Fruit fly (Drosophila melanogaster) whole organism, pupa: ENCODE data around the gene EMC3.

Experiments used
- CG10348 ChIP-seq: fragments of 200-800 bp; sonication (Bioruptor generic); IDR thresholded peaks from 2 replicates; pipeline ENCODE4 v1.3.6; 2022; ENCODE audit warnings: missing biosample characterization, missing genetic modification characterization
- CG12605 ChIP-seq: fragments of 200-800 bp; sonication (Bioruptor generic); IDR thresholded peaks from 2 replicates; pipeline ENCODE4 v1.3.6; 2022; ENCODE audit warnings: missing biosample characterization, missing genetic modification characterization
- CG13204 ChIP-seq: fragments of 200-800 bp; sonication (Bioruptor generic); optimal IDR thresholded peaks from 2 replicates; lab custom pipeline; 2018; ENCODE audit warnings: missing biosample characterization, mild to moderate bottlenecking, missing genetic modification characterization, moderate library complexity
- CG14655 ChIP-seq: fragments of 200-800 bp; sonication (Bioruptor generic); optimal IDR thresholded peaks from 3 replicates; lab custom pipeline; 2017; ENCODE audit warnings: mild to moderate bottlenecking, missing biosample characterization, missing genetic modification reagents, missing genetic modification characterization
- CG15710 ChIP-seq: fragments of 200-800 bp; sonication (Bioruptor generic); optimal IDR thresholded peaks from 2 replicates; lab custom pipeline; 2018; ENCODE audit warnings: missing biosample characterization, mild to moderate bottlenecking, missing genetic modification characterization, moderate library complexity
- CG17806 ChIP-seq: fragments of 200-800 bp; sonication (Bioruptor generic); optimal IDR thresholded peaks from 2 replicates; lab custom pipeline; 2018; ENCODE audit warnings: missing biosample characterization, mild to moderate bottlenecking, missing genetic modification characterization, moderate library complexity
- CG32121 ChIP-seq: fragments of 200-800 bp; sonication (Bioruptor generic); IDR thresholded peaks from 2 replicates; pipeline ENCODE4 v1.3.6; 2022; ENCODE audit warnings: missing biosample characterization, missing genetic modification characterization
- CG34367 ChIP-seq: fragments of 200-800 bp; sonication (Bioruptor generic); optimal IDR thresholded peaks from 2 replicates; lab custom pipeline; 2018; ENCODE audit warnings: missing biosample characterization, mild to moderate bottlenecking, missing genetic modification characterization
- CG4496 ChIP-seq: fragments of 200-800 bp; sonication (Bioruptor generic); IDR thresholded peaks from 3 replicates; pipeline ENCODE4 v1.3.6; 2022; ENCODE audit warnings: missing biosample characterization, missing genetic modification characterization
- CG8159 ChIP-seq: fragments of 200-800 bp; sonication (Bioruptor generic); optimal IDR thresholded peaks from 3 replicates; lab custom pipeline; 2018; ENCODE audit warnings: missing biosample characterization, mild to moderate bottlenecking, missing genetic modification characterization, moderate library complexity
- CG8301 ChIP-seq: fragments of 200-800 bp; sonication (Bioruptor generic); optimal IDR thresholded peaks from 2 replicates; lab custom pipeline; 2018; ENCODE audit warnings: missing biosample characterization, mild to moderate bottlenecking, missing genetic modification characterization
- CG9948 ChIP-seq: fragments of 200-800 bp; sonication (Bioruptor generic); optimal IDR thresholded peaks from 2 replicates; lab custom pipeline; 2018; ENCODE audit warnings: missing biosample characterization, mild to moderate bottlenecking, missing genetic modification characterization, moderate library complexity
- D1 ChIP-seq: fragments of 200-800 bp; sonication (Bioruptor generic); optimal IDR thresholded peaks from 2 replicates; lab custom pipeline; 2018; ENCODE audit warnings: missing biosample characterization, mild to moderate bottlenecking, missing genetic modification characterization, moderate library complexity
- EcR ChIP-seq: fragments of 200-800 bp; sonication (Bioruptor generic); optimal IDR thresholded peaks from 3 replicates; lab custom pipeline; 2019; ENCODE audit warnings: missing biosample characterization, missing genetic modification characterization, mild to moderate bottlenecking, moderate library complexity, missing genetic modification reagents
- Ets98B ChIP-seq: fragments of 200-800 bp; sonication (Bioruptor generic); IDR thresholded peaks from 2 replicates; pipeline ENCODE4 v1.3.6; 2022; ENCODE audit warnings: missing biosample characterization, missing genetic modification characterization
- Pif1A ChIP-seq: fragments of 200-800 bp; sonication (Bioruptor generic); optimal IDR thresholded peaks from 3 replicates; lab custom pipeline; 2016; ENCODE audit warnings: missing biosample characterization, missing genetic modification characterization
- Pif1B ChIP-seq: fragments of 200-800 bp; sonication (Bioruptor generic); optimal IDR thresholded peaks from 3 replicates; lab custom pipeline; 2016; ENCODE audit warnings: missing biosample characterization, missing genetic modification characterization
- Snoo ChIP-seq: fragments of 200-800 bp; sonication (Bioruptor generic); optimal IDR thresholded peaks from 3 replicates; lab custom pipeline; 2017; ENCODE audit warnings: missing biosample characterization, mild to moderate bottlenecking, missing genetic modification characterization, inconsistent platforms
- fd96Ca ChIP-seq: fragments of 200-800 bp; sonication (Bioruptor generic); IDR thresholded peaks from 3 replicates; pipeline ENCODE4 v1.3.6; 2022; ENCODE audit warnings: missing biosample characterization, missing genetic modification characterization
- gl ChIP-seq: fragments of 200-800 bp; sonication (Bioruptor generic); optimal IDR thresholded peaks from 2 replicates; lab custom pipeline; 2018; ENCODE audit warnings: missing biosample characterization, mild to moderate bottlenecking, missing genetic modification characterization
- rn ChIP-seq: fragments of 200-800 bp; sonication (Bioruptor generic); IDR thresholded peaks from 2 replicates; pipeline ENCODE4 v1.3.6; 2022; ENCODE audit warnings: missing biosample characterization, missing genetic modification characterization

EMC3 gene

dm6 chr2L:10767597-10768188 lies 35.5 kb upstream of the EMC3 start, which contains the start of gene Ubc2:
Gene Ubc2 (minus strand): TSS chr2L:10768006.
- TF ChIP-seq CG4496 (GFP tag; lab: Robert Waterston, UW) (peak; percentile 49; the same call in 2 of the 3 replicates), CG17806 (tag; lab: Kevin White, UChicago) (no peak), CG15710 (tag; lab: Kevin White, UChicago) (no peak)

DNA sequence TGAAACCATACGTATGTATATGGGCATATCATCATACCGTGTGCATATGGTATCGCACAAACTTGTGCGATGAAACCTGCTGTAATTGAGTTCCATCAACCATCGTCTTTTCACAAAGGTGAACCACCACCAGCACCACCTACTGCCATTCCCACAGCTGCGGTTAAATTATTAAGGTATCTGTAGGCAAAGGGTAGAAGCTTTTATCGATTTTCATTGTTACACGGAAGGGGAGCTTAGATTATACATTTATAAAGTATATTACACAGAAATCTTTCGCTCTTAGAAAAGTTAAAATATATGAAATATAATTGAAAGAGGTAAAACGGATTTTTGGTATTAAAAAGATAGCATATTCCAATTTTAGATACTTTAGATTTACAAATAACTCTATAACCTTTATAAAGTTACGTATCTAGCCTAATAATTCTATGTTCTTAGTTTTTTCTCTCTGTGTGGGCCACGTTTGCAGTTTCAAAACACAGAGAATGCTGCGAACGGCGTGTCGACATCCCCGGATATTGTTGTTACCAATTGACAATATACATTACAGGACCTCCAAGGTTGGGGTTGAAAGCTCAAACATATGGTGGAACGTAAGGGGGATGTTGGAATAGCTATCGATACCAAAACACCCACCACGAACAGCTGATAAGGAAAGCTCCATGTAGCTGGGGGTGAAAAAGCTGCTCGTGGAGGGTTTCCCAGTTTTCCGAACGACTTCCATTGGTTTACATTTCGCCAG lies 28.4 kb upstream of the EMC3 start, which contains the start of gene CG6495:
TSS of gene CG6495 (plus strand) at position 695 of the 745 bp plus-strand sequence.
- TF ChIP-seq CG32121 (GFP tag; lab: Robert Waterston, UW) (no peak), fd96Ca (GFP tag; lab: Robert Waterston, UW) (no peak), CG8159 (tag; lab: Kevin White, UChicago) (peak; percentile 61), CG17806 (tag; lab: Kevin White, UChicago) (peak; percentile 35), Pif1A (no peak), CG34367 (no peak), CG4496 (GFP tag; lab: Robert Waterston, UW) (no peak), CG13204 (GFP tag; lab: Kevin White, UChicago) (no peak), rn (GFP tag; lab: Robert Waterston, UW) (no peak), Pif1B (GFP tag; lab: Kevin White, UChicago) (peak; percentile 13), D1 (tag; lab: Kevin White, UChicago) (no peak), CG15710 (tag; lab: Kevin White, UChicago) (peak; percentile 30), EcR (GFP tag; lab: Kevin White, UChicago) (no peak), gl (no peak), Ets98B (GFP tag; lab: Robert Waterston, UW) (0 out of 2 replicates have a peak, but pooled peaks have one; percentile 13), Snoo (no peak), CG10348 (GFP tag; lab: Robert Waterston, UW) (no peak), CG9948 (tag; lab: Kevin White, UChicago) (peak; percentile 34), CG8301 (peak; percentile 12), CG12605 (GFP tag; lab: Robert Waterston, UW) (no peak)

dm6 chr2L:10759624-10760023 lies 27.4 kb upstream of the EMC3 start:
- TF ChIP-seq CG14655 (no peak), EcR (GFP tag; lab: Kevin White, UChicago) (no peak), CG8159 (tag; lab: Kevin White, UChicago) (peak; percentile 67), Pif1A (peak; percentile 27), CG15710 (tag; lab: Kevin White, UChicago) (peak; percentile 31), CG8301 (peak; percentile 37), Snoo (no peak), CG9948 (tag; lab: Kevin White, UChicago) (peak; percentile 42), gl (no peak), CG32121 (GFP tag; lab: Robert Waterston, UW) (no peak), rn (GFP tag; lab: Robert Waterston, UW) (no peak), CG4496 (GFP tag; lab: Robert Waterston, UW) (no peak), fd96Ca (GFP tag; lab: Robert Waterston, UW) (peak; percentile 63; the same call in 2 of the 3 replicates), D1 (tag; lab: Kevin White, UChicago) (no peak), CG10348 (GFP tag; lab: Robert Waterston, UW) (no peak), CG13204 (GFP tag; lab: Kevin White, UChicago) (no peak), CG17806 (tag; lab: Kevin White, UChicago) (peak; percentile 58), Pif1B (GFP tag; lab: Kevin White, UChicago) (peak; percentile 61), CG34367 (peak; percentile 58), CG12605 (GFP tag; lab: Robert Waterston, UW) (no peak), Ets98B (GFP tag; lab: Robert Waterston, UW) (peak; percentile 14; the same call in 1 of the 2 replicates)

DNA sequence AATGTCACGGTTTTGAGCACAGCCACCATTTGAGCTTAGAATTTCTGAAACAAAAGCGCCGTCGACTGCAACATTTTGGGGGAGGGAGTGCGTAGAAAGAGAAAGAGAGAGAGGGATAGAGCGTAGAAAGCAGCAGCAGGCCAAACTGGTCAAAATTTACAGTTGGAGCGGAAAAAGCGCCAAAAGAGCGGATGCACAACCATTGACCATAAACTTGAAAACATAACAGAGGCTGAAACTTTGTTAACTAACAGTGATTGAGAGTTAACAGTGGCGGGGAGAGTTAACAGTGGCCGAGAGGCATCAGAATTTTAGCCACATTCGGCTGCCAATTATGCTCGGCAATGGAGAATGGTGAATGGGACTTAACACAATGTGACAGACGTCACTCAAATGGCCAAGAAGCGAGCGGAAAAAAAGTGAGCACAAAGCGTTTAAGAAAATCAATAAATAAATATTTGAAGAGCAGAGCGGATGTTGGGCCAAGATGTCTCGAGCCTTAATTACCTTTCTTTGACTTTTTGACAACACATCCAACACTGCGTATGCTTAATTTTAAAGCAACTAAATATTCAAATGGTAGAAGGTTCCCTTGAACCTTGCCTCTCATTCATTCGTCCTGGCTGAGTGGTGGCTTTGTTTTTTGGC lies 24.9 kb upstream of the EMC3 start:
- TF ChIP-seq Ets98B (GFP tag; lab: Robert Waterston, UW) (no peak), CG4496 (GFP tag; lab: Robert Waterston, UW) (0 out of 3 replicates have a peak, but pooled peaks have one; percentile 31)
- TF ChIP-seq, all 21 proteins: peak for 1

dm6 chr2L:10756049-10756448 lies 23.8 kb upstream of the EMC3 start, which contains the start of gene CG17124:
Gene CG17124 (minus strand): TSS chr2L:10756325.
- peak; percentile 50 for TF ChIP-seq CG12605 (GFP tag; lab: Robert Waterston, UW)
- TF ChIP-seq CG13204 (GFP tag; lab: Kevin White, UChicago): peak; percentile 76
- peak; percentile 51 for TF ChIP-seq gl
- no peak for TF ChIP-seq CG17806 (tag; lab: Kevin White, UChicago)
- no peak for TF ChIP-seq Pif1A
- peak; percentile 51 for TF ChIP-seq Pif1B (GFP tag; lab: Kevin White, UChicago)
- TF ChIP-seq fd96Ca (GFP tag; lab: Robert Waterston, UW): no peak
- peak; percentile 83 for TF ChIP-seq CG4496 (GFP tag; lab: Robert Waterston, UW)
- no peak for TF ChIP-seq rn (GFP tag; lab: Robert Waterston, UW)
- TF ChIP-seq CG14655: no peak
- peak; percentile 22 for TF ChIP-seq CG8159 (tag; lab: Kevin White, UChicago)
- no peak for TF ChIP-seq CG34367
- peak; percentile 2 for TF ChIP-seq CG9948 (tag; lab: Kevin White, UChicago)
- TF ChIP-seq D1 (tag; lab: Kevin White, UChicago): no peak
- peak; percentile 20 for TF ChIP-seq CG15710 (tag; lab: Kevin White, UChicago)
- peak; percentile 30 for TF ChIP-seq EcR (GFP tag; lab: Kevin White, UChicago)
- peak; percentile 64 for TF ChIP-seq Ets98B (GFP tag; lab: Robert Waterston, UW)
- TF ChIP-seq CG10348 (GFP tag; lab: Robert Waterston, UW): no peak
- TF ChIP-seq Snoo: peak; percentile 33
- TF ChIP-seq CG8301: no peak
- peak; percentile 38; the same call in 1 of the 2 replicates for TF ChIP-seq CG32121 (GFP tag; lab: Robert Waterston, UW)
- TF ChIP-seq, all 21 proteins: peak for 12
